Fruit fly (Drosophila melanogaster) whole organism, adult: ENCODE results near the gene CG43165.
A peak's percentile ranks its signal among the peaks of the same experiment; 100 is the strongest.

Experiments
- CG11617 ChIP-seq: fragments of 200-800 bp; sonication (Bioruptor generic); optimal IDR thresholded peaks from 2 replicates; lab custom pipeline; 2017; ENCODE audit warnings: mild to moderate bottlenecking, missing biosample characterization, missing genetic modification reagents, missing genetic modification characterization
- CG12768 ChIP-seq: fragments of 200-800 bp; sonication (Bioruptor generic); optimal IDR thresholded peaks from 2 replicates; lab custom pipeline; 2017; ENCODE audit warnings: missing biosample characterization, missing genetic modification characterization, mild to moderate bottlenecking, moderate library complexity, missing genetic modification reagents
- CG14711 ChIP-seq: fragments of 200-800 bp; sonication (Bioruptor generic); optimal IDR thresholded peaks from 2 replicates; lab custom pipeline; 2018; ENCODE audit warnings: missing biosample characterization, mild to moderate bottlenecking, missing genetic modification characterization, moderate library complexity
- CG1620 ChIP-seq: fragments of 200-800 bp; sonication (Bioruptor generic); optimal IDR thresholded peaks from 2 replicates; lab custom pipeline; 2016; ENCODE audit warnings: missing biosample characterization, missing genetic modification characterization
- CG33017 ChIP-seq: fragments of 200-800 bp; sonication (Bioruptor generic); optimal IDR thresholded peaks from 2 replicates; lab custom pipeline; 2018; ENCODE audit warnings: missing biosample characterization, mild to moderate bottlenecking, missing genetic modification characterization, moderate library complexity
- CG5204 ChIP-seq: fragments of 200-800 bp; sonication (Bioruptor generic); optimal IDR thresholded peaks from 2 replicates; lab custom pipeline; 2016; ENCODE audit warnings: missing biosample characterization, missing genetic modification characterization
- CG7045 ChIP-seq: fragments of 200-800 bp; sonication (Bioruptor generic); optimal IDR thresholded peaks from 2 replicates; lab custom pipeline; 2017; ENCODE audit warnings: missing biosample characterization, mild to moderate bottlenecking, missing genetic modification characterization
- CG7101 ChIP-seq: fragments of 200-800 bp; sonication (Bioruptor generic); optimal IDR thresholded peaks from 2 replicates; lab custom pipeline; 2018; ENCODE audit warnings: missing biosample characterization, mild to moderate bottlenecking, missing genetic modification characterization, moderate library complexity
- Clk ChIP-seq: fragments of 200-800 bp; sonication (Bioruptor generic); optimal IDR thresholded peaks from 2 replicates; lab custom pipeline; 2017; ENCODE audit warnings: missing biosample characterization, missing genetic modification characterization
- Crg-1 ChIP-seq: fragments of 200-800 bp; sonication (Bioruptor generic); optimal IDR thresholded peaks from 2 replicates; lab custom pipeline; 2016; ENCODE audit warnings: missing biosample characterization, missing genetic modification characterization
- Hr96 ChIP-seq: fragments of 200-800 bp; sonication (Bioruptor generic); optimal IDR thresholded peaks from 2 replicates; lab custom pipeline; 2016; ENCODE audit warnings: missing biosample characterization, missing genetic modification characterization
- Mnt ChIP-seq: fragments of 200-800 bp; sonication (Bioruptor generic); optimal IDR thresholded peaks from 2 replicates; lab custom pipeline; 2016; ENCODE audit warnings: missing biosample characterization, mild to moderate bottlenecking, missing genetic modification characterization
- bab1 ChIP-seq: fragments of 200-800 bp; sonication (Bioruptor generic); optimal IDR thresholded peaks from 3 replicates; lab custom pipeline; 2019; ENCODE audit warnings: missing biosample characterization, mild to moderate bottlenecking, missing genetic modification characterization, moderate library complexity
- cic ChIP-seq: fragments of 200-800 bp; sonication (Bioruptor generic); optimal IDR thresholded peaks from 2 replicates; lab custom pipeline; 2017; ENCODE audit warnings: missing biosample characterization, mild to moderate bottlenecking, missing genetic modification characterization, moderate library complexity
- cnc ChIP-seq, 2 experiments: fragments of >200 bp; optimal IDR thresholded peaks; 2 replicates each; lab custom pipeline; 2017
- kay ChIP-seq: fragments of 200-800 bp; sonication (Bioruptor generic); peaks from one replicate; lab custom pipeline; 2016; ENCODE audit warnings: missing biosample characterization, missing genetic modification characterization, borderline replicate concordance
- ovo ChIP-seq: fragments of 200-800 bp; sonication (Bioruptor generic); optimal IDR thresholded peaks from 2 replicates; lab custom pipeline; 2016; ENCODE audit warnings: missing biosample characterization, missing genetic modification characterization
- pad ChIP-seq: fragments of 200-800 bp; sonication (Bioruptor generic); optimal IDR thresholded peaks from 3 replicates; lab custom pipeline; 2017; ENCODE audit warnings: missing biosample characterization, missing genetic modification characterization, mild to moderate bottlenecking, moderate library complexity, missing genetic modification reagents
- tj ChIP-seq: fragments of 200-800 bp; sonication (Bioruptor generic); optimal IDR thresholded peaks from 3 replicates; lab custom pipeline; 2017; ENCODE audit warnings: missing biosample characterization, mild to moderate bottlenecking, missing genetic modification characterization, moderate library complexity
- toe ChIP-seq: fragments of 200-800 bp; sonication (Bioruptor generic); optimal IDR thresholded peaks from 2 replicates; lab custom pipeline; 2016; ENCODE audit warnings: missing biosample characterization, missing genetic modification characterization

The CG43165 gene

dm6 chr2L:3656667-3657066 is 38.2 kb downstream of the CG43165 start, which contains the start of gene for:
for (minus strand) TSS chr2L:3656953.
- TF ChIP-seq Mnt (peak; percentile 64), CG12768 (peak; percentile 1), ovo (GFP tag; lab: Kevin White, UChicago) (no peak), CG7045 (no peak)

- TF ChIP-seq CG14711 (tag; lab: Kevin White, UChicago) (peak; percentile 96), Clk (peak; percentile 97), CG7045 (peak; percentile 98), tj (GFP tag; lab: Kevin White, UChicago) (peak; percentile 90), toe (GFP tag; lab: Kevin White, UChicago) (peak; percentile 98), CG12768 (peak; percentile 99), ovo (GFP tag; lab: Kevin White, UChicago) (peak; percentile 95), Hr96 (GFP tag; lab: Kevin White, UChicago) (peak; percentile 99), pad (peak; percentile 92), Crg-1 (GFP tag; lab: Kevin White, UChicago) (peak; percentile 98), cnc (optimal IDR thresholded peaks at IDR 0.05; lab: Kevin White, UChicago) (no peak), CG11617 (GFP tag; lab: Kevin White, UChicago) (peak; percentile 99), CG1620 (GFP tag; lab: Kevin White, UChicago) (peak; percentile 98), kay (GFP tag; lab: Kevin White, UChicago) (peak; percentile 98), CG33017 (peak; percentile 99), bab1 (GFP tag; lab: Kevin White, UChicago) (peak; percentile 99), CG5204 (GFP tag; lab: Kevin White, UChicago) (peak; percentile 98), CG7101 (peak; percentile 99), Mnt (peak; percentile 96), cic (GFP tag; lab: Kevin White, UChicago) (peak; percentile 93)
These were observed 39.1 kb downstream of the CG43165 start for dm6 chr2L:3655698-3656105.

dm6 chr2L:3654956-3655618 is 39.7 kb downstream of the CG43165 start:
- TF ChIP-seq CG12768: no peak

- TF ChIP-seq kay (GFP tag; lab: Kevin White, UChicago) (peak; percentile 93), Mnt (no peak), CG7101 (peak; percentile 38), CG33017 (no peak), tj (GFP tag; lab: Kevin White, UChicago) (peak; percentile 92), CG5204 (GFP tag; lab: Kevin White, UChicago) (no peak)
These were observed 46.4 kb downstream of the CG43165 start for dm6 chr2L:3648173-3648972.

dm6 chr2L:3647521-3648172 is 47.2 kb downstream of the CG43165 start:
- TF ChIP-seq tj (GFP tag; lab: Kevin White, UChicago) (peak; percentile 69), cnc (optimal IDR thresholded peaks at IDR 0.05; lab: Kevin White, UChicago) (no peak), pad (peak; percentile 81), ovo (GFP tag; lab: Kevin White, UChicago) (peak; percentile 2), CG11617 (GFP tag; lab: Kevin White, UChicago) (peak; percentile 87), CG14711 (tag; lab: Kevin White, UChicago) (peak; percentile 87), CG7101 (peak; percentile 96), toe (GFP tag; lab: Kevin White, UChicago) (peak; percentile 21), CG12768 (peak; percentile 92), Crg-1 (GFP tag; lab: Kevin White, UChicago) (peak; percentile 85), Mnt (peak; percentile 80), Hr96 (GFP tag; lab: Kevin White, UChicago) (no peak), bab1 (GFP tag; lab: Kevin White, UChicago) (peak; percentile 39), kay (GFP tag; lab: Kevin White, UChicago) (peak; percentile 84), cic (GFP tag; lab: Kevin White, UChicago) (peak; percentile 89), CG7045 (peak; percentile 85), CG1620 (GFP tag; lab: Kevin White, UChicago) (peak; percentile 59), Clk (peak; percentile 76), CG33017 (peak; percentile 94), CG5204 (GFP tag; lab: Kevin White, UChicago) (peak; percentile 89)

dm6 chr2L:3646041-3646440 is 48.8 kb downstream of the CG43165 start:
- TF ChIP-seq Clk (no peak), Mnt (no peak), cic (GFP tag; lab: Kevin White, UChicago) (peak; percentile 7), ovo (GFP tag; lab: Kevin White, UChicago) (no peak), CG5204 (GFP tag; lab: Kevin White, UChicago) (peak; percentile 9), kay (GFP tag; lab: Kevin White, UChicago) (no peak), toe (GFP tag; lab: Kevin White, UChicago) (no peak), CG12768 (no peak), CG14711 (tag; lab: Kevin White, UChicago) (no peak)
